Worm (Caenorhabditis elegans) whole organism, L4/young adult: ENCODE data around the gene ugt-8.

Experiments used
- W03F9.2 ChIP-seq: fragments of 150-350 bp; optimal IDR thresholded peaks from 2 replicates; lab custom pipeline; 2014; ENCODE audit warnings: missing biosample characterization, missing genetic modification characterization
- dao-5 ChIP-seq: sonication (generic microtip); optimal IDR thresholded peaks from 2 replicates; lab custom pipeline; 2016; ENCODE audit warnings: missing genotype, missing genetic modification characterization, moderate library complexity, missing compliant biosample characterization
- him-1 ChIP-seq: sonication (generic microtip); optimal IDR thresholded peaks from 2 replicates; lab custom pipeline; 2016; ENCODE audit warnings: missing genotype, missing genetic modification reagents, missing genetic modification characterization, missing compliant biosample characterization

ce11 chrV:4857561-4857960 lies 46.2 kb upstream of the ugt-8 start:
- TF ChIP-seq him-1 (tag; lab: Kevin White, UChicago), result no peak
- TF ChIP-seq dao-5, result no peak
- no peak for TF ChIP-seq W03F9.2 (tag; lab: Kevin White, UChicago)
